Worm (Caenorhabditis elegans) whole organism, L1 larva: ENCODE measurements around the gene lrr-1.

ENCODE experiments used
- C34B4.2 ChIP-seq: sonication (generic microtip); optimal IDR thresholded peaks from 2 replicates; lab custom pipeline; 2017; ENCODE audit warnings: mild to moderate bottlenecking, missing genetic modification characterization, missing compliant biosample characterization
- Y116A8C.19 ChIP-seq: sonication (generic microtip); optimal IDR thresholded peaks from 2 replicates; lab custom pipeline; 2016; ENCODE audit warnings: missing compliant biosample characterization, missing genetic modification characterization, borderline replicate concordance
- alr-1 ChIP-seq: fragments of 200-800 bp; sonication (Bioruptor generic); optimal IDR thresholded peaks from 2 replicates; lab custom pipeline; 2018; ENCODE audit warnings: borderline replicate concordance, mild to moderate bottlenecking, missing genetic modification characterization, missing compliant biosample characterization
- aly-2 ChIP-seq: fragments of 150-350 bp; optimal IDR thresholded peaks from 2 replicates; lab custom pipeline; 2014; ENCODE audit warnings: missing biosample characterization, missing genetic modification characterization
- ama-1 ChIP-seq: fragments of 150-350 bp; optimal IDR thresholded peaks from 2 replicates; lab custom pipeline; 2014
- blmp-1 ChIP-seq: fragments of 150-350 bp; optimal IDR thresholded peaks from 2 replicates; lab custom pipeline; 2014; ENCODE audit warnings: missing biosample characterization, missing genetic modification characterization
- ceh-8 ChIP-seq: fragments of 200-800 bp; sonication (Bioruptor generic); optimal IDR thresholded peaks from 2 replicates; lab custom pipeline; 2018; ENCODE audit warnings: mild to moderate bottlenecking, missing genetic modification characterization, moderate library complexity, missing compliant biosample characterization
- ceh-82 ChIP-seq, 3 experiments: fragments of 150-350 bp in 1 of 3; sonication (generic microtip) in 2 of 3; optimal IDR thresholded peaks; 2 replicates each; lab custom pipeline; 2014 to 2017; ENCODE audit warnings: missing biosample characterization in 3 of 3, missing genetic modification characterization in 3 of 3
- dpl-1 ChIP-seq, 3 experiments: fragments of 150-350 bp in 2 of 3; sonication (generic microtip) in 1 of 3; optimal IDR thresholded peaks; 2 replicates each; lab custom pipeline; 2014 to 2017; ENCODE audit warnings: missing biosample characterization in 3 of 3, missing genetic modification characterization in 3 of 3, missing genetic modification reagents in 3 of 3
- efl-1 ChIP-seq, 4 experiments: fragments of 150-350 bp; optimal IDR thresholded peaks in 3 of 4; peaks in 1 of 4; 1 replicate in 1 of 4; 2 replicates in 3 of 4; lab custom pipeline; 2014; ENCODE audit warnings: missing biosample characterization in 2 of 4, missing genetic modification characterization in 2 of 4, missing genetic modification reagents in 2 of 4
- egl-13 ChIP-seq: sonication (generic microtip); optimal IDR thresholded peaks from 2 replicates; lab custom pipeline; 2016; ENCODE audit warnings: missing genotype, missing genetic modification reagents, missing genetic modification characterization, missing compliant biosample characterization
- elt-2 ChIP-seq: sonication (generic microtip); optimal IDR thresholded peaks from 2 replicates; lab custom pipeline; 2016; ENCODE audit warnings: missing genetic modification characterization, mild to moderate bottlenecking, inconsistent platforms, missing compliant biosample characterization, missing genetic modification reagents
- fkh-10 ChIP-seq: sonication (generic microtip); optimal IDR thresholded peaks from 2 replicates; lab custom pipeline; 2017; ENCODE audit warnings: missing biosample characterization, missing genetic modification reagents, missing genetic modification characterization
- fkh-4 ChIP-seq: sonication (generic microtip); optimal IDR thresholded peaks from 2 replicates; lab custom pipeline; 2016; ENCODE audit warnings: missing compliant biosample characterization, missing genetic modification characterization, borderline replicate concordance
- grh-1 ChIP-seq: fragments of 200-800 bp; sonication (Bioruptor generic); IDR thresholded peaks from 2 replicates; pipeline ENCODE4 v1.3.6; 2022; ENCODE audit warnings: missing genetic modification reagents, missing genetic modification characterization, missing compliant biosample characterization
- hlh-17 ChIP-seq: fragments of 200-800 bp; sonication (Bioruptor generic); optimal IDR thresholded peaks from 2 replicates; lab custom pipeline; 2018; ENCODE audit warnings: missing genetic modification characterization, mild to moderate bottlenecking, missing compliant biosample characterization, moderate library complexity, borderline replicate concordance
- hlh-4 ChIP-seq: sonication (generic microtip); optimal IDR thresholded peaks from 2 replicates; lab custom pipeline; 2016; ENCODE audit warnings: mild to moderate bottlenecking, missing genetic modification characterization, missing compliant biosample characterization
- irx-1 ChIP-seq: sonication (generic microtip); optimal IDR thresholded peaks from 2 replicates; lab custom pipeline; 2016; ENCODE audit warnings: missing genetic modification characterization, missing compliant biosample characterization
- isw-1 ChIP-seq: fragments of 200-800 bp; sonication (Bioruptor generic); IDR thresholded peaks from 2 replicates; pipeline ENCODE4 v1.3.6; 2022; ENCODE audit warnings: missing genetic modification characterization, missing compliant biosample characterization
- jun-1 ChIP-seq: fragments of 150-350 bp; optimal IDR thresholded peaks from 2 replicates; lab custom pipeline; 2014; ENCODE audit warnings: missing biosample characterization, missing genetic modification reagents, missing genetic modification characterization
- lin-14 ChIP-seq: fragments of 200-800 bp; sonication (Bioruptor generic); optimal IDR thresholded peaks from 2 replicates; lab custom pipeline; 2018; ENCODE audit warnings: mild to moderate bottlenecking, missing genetic modification characterization, moderate library complexity, missing compliant biosample characterization
- lin-35 ChIP-seq, 2 experiments: fragments of 150-350 bp; optimal IDR thresholded peaks; 2 replicates each; lab custom pipeline; 2014; ENCODE audit warnings: missing biosample characterization in 2 of 2, missing genetic modification characterization in 2 of 2, missing genetic modification reagents in 2 of 2
- lin-39 ChIP-seq: fragments of 150-350 bp; optimal IDR thresholded peaks from 2 replicates; lab custom pipeline; 2014; ENCODE audit warnings: missing biosample characterization, missing genetic modification reagents, missing genetic modification characterization
- mdl-1 ChIP-seq, 2 experiments: fragments of 150-350 bp; optimal IDR thresholded peaks; 2 replicates each; lab custom pipeline; 2014 to 2017; ENCODE audit warnings: missing biosample characterization in 2 of 2, missing genetic modification characterization in 2 of 2, inconsistent platforms in 1 of 2
- mef-2 ChIP-seq: fragments of 150-350 bp; optimal IDR thresholded peaks from 2 replicates; lab custom pipeline; 2014; ENCODE audit warnings: missing biosample characterization, missing genetic modification characterization
- mep-1 ChIP-seq: fragments of 150-350 bp; optimal IDR thresholded peaks from 2 replicates; lab custom pipeline; 2014; ENCODE audit warnings: missing biosample characterization, missing genetic modification characterization
- nhr-28 ChIP-seq: fragments of 150-350 bp; optimal IDR thresholded peaks from 2 replicates; lab custom pipeline; 2014; ENCODE audit warnings: missing biosample characterization, missing genetic modification characterization
- nhr-71 ChIP-seq: sonication (generic microtip); optimal IDR thresholded peaks from 2 replicates; lab custom pipeline; 2016; ENCODE audit warnings: mild to moderate bottlenecking, missing genetic modification characterization, moderate library complexity, missing compliant biosample characterization
- nhr-77 ChIP-seq: fragments of 150-350 bp; optimal IDR thresholded peaks from 2 replicates; lab custom pipeline; 2014; ENCODE audit warnings: missing biosample characterization, missing genetic modification characterization
- nhr-84 ChIP-seq: sonication (generic microtip); optimal IDR thresholded peaks from 2 replicates; lab custom pipeline; 2017; ENCODE audit warnings: missing biosample characterization, missing genetic modification characterization
- nhr-85 ChIP-seq: sonication (generic microtip); peaks from one replicate; lab custom pipeline; 2016; ENCODE audit warnings: missing genetic modification characterization, inconsistent platforms, missing compliant biosample characterization
- pax-3 ChIP-seq: fragments of 200-800 bp; sonication (Bioruptor generic); optimal IDR thresholded peaks from 2 replicates; lab custom pipeline; 2018; ENCODE audit warnings: mild to moderate bottlenecking, missing genetic modification characterization, moderate library complexity, missing compliant biosample characterization
- pqm-1 ChIP-seq: sonication (generic microtip); optimal IDR thresholded peaks from 3 replicates; lab custom pipeline; 2017; ENCODE audit warnings: missing biosample characterization, missing genetic modification characterization
- rnt-1 ChIP-seq: sonication (generic microtip); optimal IDR thresholded peaks from 2 replicates; lab custom pipeline; 2016; ENCODE audit warnings: mild to moderate bottlenecking, missing genetic modification characterization, moderate library complexity, missing compliant biosample characterization
- skn-1 ChIP-seq: fragments of 150-350 bp; optimal IDR thresholded peaks from 2 replicates; lab custom pipeline; 2014; ENCODE audit warnings: missing biosample characterization, missing genetic modification characterization
- snpc-4 ChIP-seq: fragments of 150-350 bp; optimal IDR thresholded peaks from 2 replicates; lab custom pipeline; 2014; ENCODE audit warnings: missing biosample characterization, missing genetic modification characterization
- snu-23 ChIP-seq: sonication (generic microtip); optimal IDR thresholded peaks from 2 replicates; lab custom pipeline; 2016; ENCODE audit warnings: missing genetic modification characterization, missing compliant biosample characterization
- sox-4 ChIP-seq: sonication (generic microtip); optimal IDR thresholded peaks from 2 replicates; lab custom pipeline; 2016; ENCODE audit warnings: missing genetic modification characterization, missing compliant biosample characterization
- sup-37 ChIP-seq: fragments of 200-800 bp; sonication (Bioruptor generic); optimal IDR thresholded peaks from 2 replicates; lab custom pipeline; 2018; ENCODE audit warnings: mild to moderate bottlenecking, missing genetic modification characterization, missing compliant biosample characterization
- tbx-2 ChIP-seq: sonication (generic microtip); optimal IDR thresholded peaks from 2 replicates; lab custom pipeline; 2016; ENCODE audit warnings: missing genetic modification characterization, missing compliant biosample characterization
- tlp-1 ChIP-seq: fragments of 150-350 bp; optimal IDR thresholded peaks from 2 replicates; lab custom pipeline; 2014; ENCODE audit warnings: missing biosample characterization, missing genetic modification characterization
- unc-30 ChIP-seq: sonication (generic microtip); optimal IDR thresholded peaks from 2 replicates; lab custom pipeline; 2017; ENCODE audit warnings: missing biosample characterization, missing genetic modification characterization
- unc-62 ChIP-seq: fragments of 150-350 bp; optimal IDR thresholded peaks from 2 replicates; lab custom pipeline; 2014; ENCODE audit warnings: missing biosample characterization, missing genetic modification reagents, missing genetic modification characterization
- unc-86 ChIP-seq: sonication (generic microtip); optimal IDR thresholded peaks from 2 replicates; lab custom pipeline; 2016; ENCODE audit warnings: missing genetic modification characterization, missing compliant biosample characterization
- unc-98 ChIP-seq: fragments of 200-800 bp; sonication (Bioruptor generic); IDR thresholded peaks from 2 replicates; pipeline ENCODE4 v1.3.6; 2022; ENCODE audit warnings: missing genetic modification characterization, missing compliant biosample characterization
- xbp-1 ChIP-seq: sonication (generic microtip); optimal IDR thresholded peaks from 2 replicates; lab custom pipeline; 2016; ENCODE audit warnings: missing genetic modification characterization, missing compliant biosample characterization
- zip-4 ChIP-seq: fragments of 200-800 bp; sonication (Bioruptor generic); optimal IDR thresholded peaks from 2 replicates; lab custom pipeline; 2018; ENCODE audit warnings: mild to moderate bottlenecking, missing genetic modification characterization, moderate library complexity, missing compliant biosample characterization
- ztf-11 ChIP-seq, 2 experiments: sonication (generic microtip); optimal IDR thresholded peaks; 2 replicates each; lab custom pipeline; 2016 to 2017; ENCODE audit warnings: missing genetic modification characterization in 2 of 2, missing biosample characterization in 1 of 2, missing compliant biosample characterization in 1 of 2

The lrr-1 gene

DNA sequence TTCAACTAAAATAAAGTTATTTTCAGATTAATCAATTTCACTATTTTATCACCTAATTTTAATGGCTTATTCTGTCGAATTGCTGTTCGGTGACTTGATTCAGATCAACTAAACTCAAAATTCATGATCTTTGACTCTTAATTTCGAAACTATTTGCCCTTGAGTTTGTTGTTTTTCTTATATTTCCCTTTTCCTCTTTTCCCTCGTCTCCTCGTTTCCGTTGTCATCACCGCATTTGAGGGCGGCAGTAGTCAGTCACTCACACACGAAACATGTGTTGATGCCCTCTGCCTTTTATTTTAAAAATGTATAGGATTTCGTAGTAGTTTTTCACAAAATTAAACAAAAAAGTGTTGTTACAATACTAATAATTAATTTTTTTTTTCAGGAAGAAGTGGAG, 41.3 kb downstream of the lrr-1 start, which contains the start of gene rnh-1.0:
Gene rnh-1.0 (plus strand): TSS at position 389 of the 400 bp plus-strand sequence.
- TF ChIP-seq zip-4 (GFP tag; lab: Kevin White, UChicago) (no peak), C34B4.2 (tag; lab: Kevin White, UChicago) (no peak), mep-1 (tag; lab: Kevin White, UChicago) (peak; percentile 47), ztf-11 (tag; optimal IDR thresholded peaks at IDR 0.05; lab: Kevin White, UChicago) (no peak), hlh-17 (no peak), pax-3 (tag; lab: Kevin White, UChicago) (no peak), lin-35 (GFP tag; optimal IDR thresholded peaks at IDR 0.05; lab: Kevin White, UChicago) (no peak), rnt-1 (tag; lab: Kevin White, UChicago) (peak; percentile 18), dpl-1 (GFP tag; optimal IDR thresholded peaks at IDR 0.05; lab: Kevin White, UChicago) (peak in 2 of 3 experiments; percentile 28 to 30), snu-23 (GFP tag; lab: Kevin White, UChicago) (peak; percentile 11), skn-1 (tag; lab: Kevin White, UChicago) (peak; percentile 19), nhr-85 (tag; lab: Kevin White, UChicago) (peak; percentile 74), unc-98 (no peak), nhr-77 (tag; lab: Kevin White, UChicago) (no peak), lin-14 (peak; percentile 67), nhr-71 (tag; lab: Kevin White, UChicago) (peak; percentile 25), sup-37 (GFP tag; lab: Kevin White, UChicago) (no peak), elt-2 (tag; lab: Kevin White, UChicago) (no peak), nhr-28 (tag; lab: Kevin White, UChicago) (no peak), ceh-8 (GFP tag; lab: Kevin White, UChicago) (no peak), blmp-1 (tag; lab: Kevin White, UChicago) (peak; percentile 28), lin-39 (tag; lab: Kevin White, UChicago) (no peak), unc-30 (tag; lab: Kevin White, UChicago) (no peak), ama-1 (lab: Kevin White, UChicago) (no peak), efl-1 (optimal IDR thresholded peaks at IDR 0.05; lab: Kevin White, UChicago) (no peak), efl-1 (GFP tag; optimal IDR thresholded peaks at IDR 0.05 in 1 of 2; lab: Kevin White, UChicago) (peak; percentile 9 to 93), Y116A8C.19 (tag; lab: Kevin White, UChicago) (no peak), mdl-1 (tag; optimal IDR thresholded peaks at IDR 0.05; lab: Kevin White, UChicago) (no peak), grh-1 (no peak), egl-13 (no peak), sox-4 (tag; lab: Kevin White, UChicago) (no peak)
- TF ChIP-seq, all 84 proteins: peak for 10

DNA sequence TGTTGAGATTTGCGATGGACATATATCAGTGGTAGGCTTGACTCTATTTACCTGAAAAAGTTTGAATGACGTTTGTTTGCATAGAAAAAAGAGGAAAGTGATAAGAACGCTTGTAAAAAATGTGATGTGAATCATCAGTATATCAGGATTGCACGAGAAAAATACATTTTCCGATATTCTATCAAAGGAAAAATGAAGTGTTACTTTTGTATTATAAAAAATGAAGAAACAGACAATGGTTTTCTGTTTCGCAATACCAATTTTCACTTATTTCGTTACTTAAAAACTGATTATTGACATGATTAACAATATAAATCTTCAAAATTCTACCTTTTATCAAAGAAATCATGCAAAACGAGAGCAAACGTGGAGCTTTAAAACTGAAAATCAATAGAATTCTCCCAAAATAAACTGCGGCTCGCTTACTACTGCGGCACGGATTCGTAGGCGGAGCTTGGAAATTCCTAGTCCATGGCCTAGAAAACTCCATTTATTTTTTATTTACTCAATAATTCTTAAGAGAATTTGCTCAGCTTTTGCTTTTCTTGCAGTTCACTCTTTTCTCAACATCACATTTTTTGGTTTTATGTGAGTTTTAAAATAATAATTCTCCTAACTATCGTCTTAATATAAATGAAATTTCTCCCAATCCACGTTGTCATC, 42.6 kb downstream of the lrr-1 start, which contains the start of the genes eif-1 and vps-24:
Gene eif-1 (minus strand): TSS at position 51 of the 663 bp plus-strand sequence.
Gene vps-24 (plus strand): TSS at position 469 of the 663 bp plus-strand sequence.
- TF ChIP-seq nhr-84 (tag; lab: Kevin White, UChicago) (no peak), unc-62 (GFP tag; lab: Kevin White, UChicago) (no peak), Y116A8C.19 (tag; lab: Kevin White, UChicago) (no peak), ceh-82 (tag; optimal IDR thresholded peaks at IDR 0.05; lab: Kevin White, UChicago) (peak in 1 of 3 experiments; percentile 65), irx-1 (tag; lab: Kevin White, UChicago) (peak; percentile 30), lin-14 (peak; percentile 49), unc-86 (tag; lab: Kevin White, UChicago) (no peak), sox-4 (tag; lab: Kevin White, UChicago) (no peak), nhr-77 (tag; lab: Kevin White, UChicago) (no peak), jun-1 (no peak), efl-1 (optimal IDR thresholded peaks at IDR 0.05; lab: Kevin White, UChicago) (peak; percentile 57 to 64), efl-1 (GFP tag; optimal IDR thresholded peaks at IDR 0.05 in 1 of 2; lab: Kevin White, UChicago) (peak; percentile 72 to 95), xbp-1 (tag; lab: Kevin White, UChicago) (peak; percentile 29), mef-2 (tag; lab: Kevin White, UChicago) (no peak), isw-1 (GFP tag; lab: Robert Waterston, UW) (peak; percentile 39; the same call in 1 of the 2 replicates), ztf-11 (tag; optimal IDR thresholded peaks at IDR 0.05; lab: Kevin White, UChicago) (no peak), nhr-28 (tag; lab: Kevin White, UChicago) (no peak), mep-1 (tag; lab: Kevin White, UChicago) (peak; percentile 34), snpc-4 (peak; percentile 29), tbx-2 (tag; lab: Kevin White, UChicago) (peak; percentile 47), alr-1 (tag; lab: Kevin White, UChicago) (no peak), fkh-10 (GFP tag; lab: Kevin White, UChicago) (no peak), pax-3 (tag; lab: Kevin White, UChicago) (no peak), pqm-1 (tag; lab: Kevin White, UChicago) (no peak), hlh-4 (tag; lab: Kevin White, UChicago) (no peak), sup-37 (GFP tag; lab: Kevin White, UChicago) (no peak), rnt-1 (tag; lab: Kevin White, UChicago) (peak; percentile 65), aly-2 (tag; lab: Kevin White, UChicago) (no peak), tlp-1 (tag; lab: Kevin White, UChicago) (no peak), lin-39 (tag; lab: Kevin White, UChicago) (no peak), fkh-4 (tag; lab: Kevin White, UChicago) (no peak)
